Fruit fly (Drosophila melanogaster) whole organism, embryonic: ENCODE results near the gene CG8641.
A peak's percentile ranks its signal among the peaks of the same experiment; 100 is the strongest.

Experiments
- ATbp ChIP-seq: fragments of 200-800 bp; sonication (Bioruptor generic); optimal IDR thresholded peaks from 2 replicates; lab custom pipeline; 2017; ENCODE audit warnings: missing biosample characterization, mild to moderate bottlenecking, missing genetic modification characterization, missing genetic modification reagents
- Adf1 ChIP-seq: fragments of 200-800 bp; sonication (Bioruptor generic); IDR thresholded peaks from 2 replicates; pipeline ENCODE4 v1.3.6; 2022; ENCODE audit warnings: missing biosample characterization, missing genetic modification characterization
- Antp ChIP-seq: fragments of 200-800 bp; sonication (Bioruptor generic); optimal IDR thresholded peaks from 3 replicates; lab custom pipeline; 2016; ENCODE audit warnings: missing biosample characterization, missing genetic modification characterization
- B-H2 ChIP-seq: fragments of 200-800 bp; sonication (Bioruptor generic); optimal IDR thresholded peaks from 2 replicates; lab custom pipeline; 2018; ENCODE audit warnings: missing biosample characterization, mild to moderate bottlenecking, missing genetic modification characterization
- CG10321 ChIP-seq: fragments of 200-800 bp; sonication (Bioruptor generic); IDR thresholded peaks from 2 replicates; pipeline ENCODE4 v1.3.6; 2022; ENCODE audit warnings: missing biosample characterization, missing genetic modification characterization
- CG10979 ChIP-seq: fragments of 200-800 bp; sonication (Bioruptor generic); optimal IDR thresholded peaks from 2 replicates; lab custom pipeline; 2018; ENCODE audit warnings: missing biosample characterization, mild to moderate bottlenecking, missing genetic modification characterization, moderate library complexity
- CG13424 ChIP-seq: fragments of 200-800 bp; sonication (Bioruptor generic); optimal IDR thresholded peaks from 2 replicates; lab custom pipeline; 2019; ENCODE audit warnings: missing biosample characterization, mild to moderate bottlenecking, missing genetic modification characterization, moderate library complexity
- CG14710 ChIP-seq: fragments of 200-800 bp; sonication (Bioruptor generic); optimal IDR thresholded peaks from 3 replicates; lab custom pipeline; 2019; ENCODE audit warnings: missing biosample characterization, mild to moderate bottlenecking, missing genetic modification characterization, moderate library complexity
- CG1603 ChIP-seq: fragments of 200-800 bp; sonication (Bioruptor generic); optimal IDR thresholded peaks from 2 replicates; lab custom pipeline; 2019; ENCODE audit warnings: missing biosample characterization, mild to moderate bottlenecking, missing genetic modification characterization, moderate library complexity
- CG1647 ChIP-seq: fragments of 200-800 bp; sonication (Bioruptor generic); optimal IDR thresholded peaks from 3 replicates; lab custom pipeline; 2016; ENCODE audit warnings: missing biosample characterization, missing genetic modification characterization
- CG17359 ChIP-seq: fragments of 200-800 bp; sonication (Bioruptor generic); optimal IDR thresholded peaks from 3 replicates; lab custom pipeline; 2018; ENCODE audit warnings: missing biosample characterization, mild to moderate bottlenecking, missing genetic modification characterization, moderate library complexity
- CG17361 ChIP-seq: fragments of 200-800 bp; sonication (Bioruptor generic); IDR thresholded peaks from 3 replicates; pipeline ENCODE4 v1.3.6; 2022; ENCODE audit warnings: missing biosample characterization, missing genetic modification characterization
- CG18262 ChIP-seq: fragments of 200-800 bp; optimal IDR thresholded peaks from 3 replicates; lab custom pipeline; 2019; ENCODE audit warnings: missing biosample characterization, mild to moderate bottlenecking, missing genetic modification characterization, moderate library complexity
- CG2202 ChIP-seq: fragments of 200-800 bp; sonication (Bioruptor generic); optimal IDR thresholded peaks from 2 replicates; lab custom pipeline; 2018; ENCODE audit warnings: missing biosample characterization, mild to moderate bottlenecking, missing genetic modification characterization
- CG2678 ChIP-seq: fragments of 200-800 bp; sonication (Bioruptor generic); optimal IDR thresholded peaks from 3 replicates; lab custom pipeline; 2019; ENCODE audit warnings: missing biosample characterization, mild to moderate bottlenecking, missing genetic modification characterization, moderate library complexity
- CG30020 ChIP-seq: fragments of 200-800 bp; optimal IDR thresholded peaks from 2 replicates; lab custom pipeline; 2019; ENCODE audit warnings: missing biosample characterization, mild to moderate bottlenecking, missing genetic modification characterization, moderate library complexity
- CG31224 ChIP-seq: fragments of 200-800 bp; sonication (Bioruptor generic); IDR thresholded peaks from 2 replicates; pipeline ENCODE4 v1.3.6; 2022; ENCODE audit warnings: missing biosample characterization, missing genetic modification characterization
- CG31441 ChIP-seq: fragments of 200-800 bp; sonication (Bioruptor generic); IDR thresholded peaks from 2 replicates; pipeline ENCODE4 v1.3.6; 2022; ENCODE audit warnings: missing biosample characterization, missing genetic modification characterization
- CG5245 ChIP-seq: fragments of 200-800 bp; sonication (Bioruptor generic); optimal IDR thresholded peaks from 3 replicates; lab custom pipeline; 2016; ENCODE audit warnings: missing biosample characterization, missing genetic modification characterization
- CG6689 ChIP-seq: fragments of 200-800 bp; sonication (Bioruptor generic); IDR thresholded peaks from 2 replicates; pipeline ENCODE4 v1.3.6; 2022; ENCODE audit warnings: missing biosample characterization, missing genetic modification characterization
- CG7271 ChIP-seq: fragments of 200-800 bp; sonication (Bioruptor generic); optimal IDR thresholded peaks from 2 replicates; lab custom pipeline; 2018; ENCODE audit warnings: missing biosample characterization, mild to moderate bottlenecking, missing genetic modification characterization, moderate library complexity
- CG8359 ChIP-seq: fragments of 200-800 bp; sonication (Bioruptor generic); optimal IDR thresholded peaks from 2 replicates; lab custom pipeline; 2017; ENCODE audit warnings: missing biosample characterization, mild to moderate bottlenecking, missing genetic modification characterization, borderline replicate concordance
- D ChIP-seq, 2 experiments: fragments of 200-800 bp in 1 of 2; fragments of >200 bp in 1 of 2; sonication (Bioruptor generic) in 1 of 2; optimal IDR thresholded peaks; 2 replicates in 1 of 2; 3 replicates in 1 of 2; lab custom pipeline; 2017; ENCODE audit warnings: mild to moderate bottlenecking in 1 of 2, missing biosample characterization in 1 of 2, missing genetic modification characterization in 1 of 2, missing genetic modification reagents in 1 of 2
- Dip3 ChIP-seq: fragments of 200-800 bp; sonication (Bioruptor generic); optimal IDR thresholded peaks from 3 replicates; lab custom pipeline; 2016; ENCODE audit warnings: missing biosample characterization, missing genetic modification characterization
- Gsc ChIP-seq: fragments of 200-800 bp; sonication (Bioruptor generic); IDR thresholded peaks from 2 replicates; pipeline ENCODE4 v1.3.6; 2022; ENCODE audit warnings: missing biosample characterization, missing genetic modification characterization
- Hr3 ChIP-seq: fragments of 200-800 bp; sonication (Bioruptor generic); optimal IDR thresholded peaks from 3 replicates; lab custom pipeline; 2016; ENCODE audit warnings: missing biosample characterization, missing genetic modification characterization
- Hr51 ChIP-seq, 2 experiments: fragments of 200-800 bp; sonication (Bioruptor generic); optimal IDR thresholded peaks; 2 replicates in 1 of 2; 3 replicates in 1 of 2; lab custom pipeline; 2016 to 2018; ENCODE audit warnings: missing biosample characterization in 2 of 2, missing genetic modification characterization in 2 of 2, mild to moderate bottlenecking in 1 of 2, moderate library complexity in 1 of 2
- Oli ChIP-seq: fragments of 200-800 bp; sonication (Bioruptor generic); optimal IDR thresholded peaks from 2 replicates; lab custom pipeline; 2018; ENCODE audit warnings: missing biosample characterization, mild to moderate bottlenecking, missing genetic modification characterization, moderate library complexity
- PHDP ChIP-seq: fragments of 200-800 bp; sonication (Bioruptor generic); optimal IDR thresholded peaks from 3 replicates; lab custom pipeline; 2018; ENCODE audit warnings: missing biosample characterization, mild to moderate bottlenecking, missing genetic modification characterization, moderate library complexity
- Xrp1 ChIP-seq: fragments of 200-800 bp; sonication (Bioruptor generic); IDR thresholded peaks from 2 replicates; pipeline ENCODE4 v1.3.6; 2022; ENCODE audit warnings: missing biosample characterization, missing genetic modification characterization
- az2 ChIP-seq: fragments of 200-800 bp; sonication (Bioruptor generic); optimal IDR thresholded peaks from 3 replicates; lab custom pipeline; 2016; ENCODE audit warnings: missing biosample characterization, missing genetic modification characterization
- corto ChIP-seq: fragments of 200-800 bp; sonication (Bioruptor generic); optimal IDR thresholded peaks from 2 replicates; lab custom pipeline; 2016; ENCODE audit warnings: missing biosample characterization, mild to moderate bottlenecking, missing genetic modification characterization, moderate library complexity
- crc ChIP-seq: fragments of 200-800 bp; sonication (Bioruptor generic); optimal IDR thresholded peaks from 2 replicates; lab custom pipeline; 2016; ENCODE audit warnings: missing biosample characterization, missing genetic modification characterization
- dimm ChIP-seq: fragments of 200-800 bp; sonication (Bioruptor generic); IDR thresholded peaks from 2 replicates; pipeline ENCODE4 v1.3.6; 2022; ENCODE audit warnings: missing biosample characterization, missing genetic modification characterization
- dmrt99B ChIP-seq: fragments of 200-800 bp; sonication (Bioruptor generic); optimal IDR thresholded peaks from 2 replicates; lab custom pipeline; 2018; ENCODE audit warnings: missing biosample characterization, mild to moderate bottlenecking, missing genetic modification characterization, moderate library complexity
- esg ChIP-seq: fragments of 200-800 bp; sonication (Bioruptor generic); conservative IDR thresholded peaks from 2 replicates; pipeline ENCODE4 v1.3.6; 2022; ENCODE audit warnings: missing biosample characterization, missing genetic modification characterization
- gcm ChIP-seq: fragments of 200-800 bp; sonication (Bioruptor generic); optimal IDR thresholded peaks from 2 replicates; lab custom pipeline; 2019; ENCODE audit warnings: missing biosample characterization, mild to moderate bottlenecking, missing genetic modification characterization, moderate library complexity
- grau ChIP-seq: fragments of 200-800 bp; optimal IDR thresholded peaks from 3 replicates; lab custom pipeline; 2019; ENCODE audit warnings: missing biosample characterization, mild to moderate bottlenecking, missing genetic modification characterization, moderate library complexity
- ind ChIP-seq: fragments of 200-800 bp; sonication (Bioruptor generic); optimal IDR thresholded peaks from 3 replicates; lab custom pipeline; 2016; ENCODE audit warnings: missing biosample characterization, missing genetic modification characterization
- kni ChIP-seq: fragments of 200-800 bp; sonication (Bioruptor generic); optimal IDR thresholded peaks from 3 replicates; lab custom pipeline; 2017; ENCODE audit warnings: mild to moderate bottlenecking, missing biosample characterization, missing genetic modification reagents, missing genetic modification characterization
- onecut ChIP-seq: fragments of 200-800 bp; sonication (Bioruptor generic); IDR thresholded peaks from 2 replicates; pipeline ENCODE4 v1.3.6; 2022; ENCODE audit warnings: missing biosample characterization, missing genetic modification characterization
- pan ChIP-seq, 4 experiments: fragments of >200 bp in 3 of 4; fragments of 200-800 bp in 1 of 4; sonication (Bioruptor generic) in 1 of 4; optimal IDR thresholded peaks in 3 of 4; IDR thresholded peaks in 1 of 4; 2 replicates each; pipeline versions ENCODE4 v1.3.6 to Lab custom; 2017 to 2022; ENCODE audit warnings: missing biosample characterization in 2 of 4, missing genetic modification characterization in 2 of 4, mixed read lengths in 1 of 4
- phol ChIP-seq: fragments of 200-800 bp; sonication (Bioruptor generic); optimal IDR thresholded peaks from 3 replicates; lab custom pipeline; 2018; ENCODE audit warnings: missing biosample characterization, mild to moderate bottlenecking, missing genetic modification characterization, moderate library complexity
- tup ChIP-seq: fragments of 200-800 bp; sonication (Bioruptor generic); optimal IDR thresholded peaks from 2 replicates; lab custom pipeline; 2016; ENCODE audit warnings: missing biosample characterization, mild to moderate bottlenecking, missing genetic modification characterization, moderate library complexity
- unpg ChIP-seq: fragments of 200-800 bp; sonication (Bioruptor generic); optimal IDR thresholded peaks from 3 replicates; lab custom pipeline; 2018; ENCODE audit warnings: missing biosample characterization, mild to moderate bottlenecking, missing genetic modification characterization, moderate library complexity
- vnd ChIP-seq: fragments of 200-800 bp; sonication (Bioruptor generic); IDR thresholded peaks from 3 replicates; pipeline ENCODE4 v1.3.6; 2022; ENCODE audit warnings: missing biosample characterization, missing genetic modification characterization; ENCODE audit not compliant: partially characterized antibody
- zen ChIP-seq: fragments of 200-800 bp; sonication (Bioruptor generic); optimal IDR thresholded peaks from 3 replicates; lab custom pipeline; 2018; ENCODE audit warnings: missing biosample characterization, mild to moderate bottlenecking, missing genetic modification characterization, moderate library complexity

Gene CG8641

DNA sequence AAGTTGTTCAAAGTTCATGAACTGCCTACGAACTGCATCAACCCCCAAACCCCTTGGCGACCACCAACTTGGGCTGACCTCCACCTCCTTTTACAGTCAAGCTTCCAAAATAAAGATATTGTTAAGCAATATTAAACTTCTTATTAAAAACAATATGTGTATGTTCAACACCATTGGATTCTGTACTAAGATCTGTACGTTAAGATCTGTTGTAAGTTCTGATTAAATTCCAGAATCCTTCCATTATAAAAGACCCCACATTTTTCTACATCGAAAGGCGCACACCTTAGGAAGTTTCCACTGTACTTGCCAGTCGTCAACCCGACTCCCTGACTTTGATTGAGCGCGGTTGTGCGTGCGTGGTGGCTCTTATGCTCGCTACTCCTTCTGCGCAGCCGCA is 35.7 kb upstream of the CG8641 start (continued):
- TF ChIP-seq Dip3 (GFP tag; lab: Kevin White, UChicago) (no peak), CG31224 (GFP tag; lab: Robert Waterston, UW) (no peak)

dm6 chr3L:7105693-7106092 is 28.4 kb upstream of the CG8641 start:
- TF ChIP-seq unpg (GFP tag; lab: Kevin White, UChicago) (peak; percentile 5), CG8359 (GFP tag; lab: Kevin White, UChicago) (no peak), CG13424 (peak; percentile 12), vnd (GFP tag; lab: Robert Waterston, UW) (no peak), CG14710 (tag; lab: Kevin White, UChicago) (peak; percentile 3), Oli (tag; lab: Kevin White, UChicago) (peak; percentile 38), CG7271 (tag; lab: Kevin White, UChicago) (no peak), Adf1 (no peak), CG2202 (tag; lab: Kevin White, UChicago) (no peak), gcm (GFP tag; lab: Kevin White, UChicago) (no peak), D (optimal IDR thresholded peaks at IDR 0.05; lab: Kevin White, UChicago) (no peak), D (GFP tag; optimal IDR thresholded peaks at IDR 0.05; lab: Kevin White, UChicago) (peak; percentile 12), corto (GFP tag; lab: Kevin White, UChicago) (no peak), Hr3 (no peak), B-H2 (no peak), CG17359 (tag; lab: Kevin White, UChicago) (peak; percentile 18), CG5245 (no peak), phol (peak; percentile 26), PHDP (tag; lab: Kevin White, UChicago) (no peak), onecut (GFP tag; lab: Robert Waterston, UW) (no peak), CG1603 (peak; percentile 46), CG2678 (tag; lab: Kevin White, UChicago) (peak; percentile 47), CG17361 (GFP tag; lab: Robert Waterston, UW) (0 out of 3 replicates have a peak, but pooled peaks have one; percentile 32), Gsc (GFP tag; lab: Robert Waterston, UW) (no peak), tup (no peak), zen (no peak), dimm (GFP tag; lab: Robert Waterston, UW) (no peak), CG1647 (GFP tag; lab: Kevin White, UChicago) (no peak), CG31441 (GFP tag; lab: Robert Waterston, UW) (peak; percentile 43; the same call in 1 of the 2 replicates), grau (peak; percentile 17), kni (GFP tag; lab: Kevin White, UChicago) (no peak), esg (GFP tag; lab: Robert Waterston, UW) (no peak), CG30020 (tag; lab: Kevin White, UChicago) (no peak), CG10979 (tag; lab: Kevin White, UChicago) (peak; percentile 35), CG18262 (peak; percentile 25), pan (optimal IDR thresholded peaks at IDR 0.05; lab: Kevin White, UChicago) (no peak), pan (GFP tag; optimal IDR thresholded peaks at IDR 0.05 in 1 of 2, IDR thresholded peaks at IDR 0.05 in 1 of 2) (peak in 1 of 2 experiments; percentile 50), ATbp (peak; percentile 38), Xrp1 (GFP tag; lab: Robert Waterston, UW) (0 out of 2 replicates have a peak, but pooled peaks have one; percentile 13), az2 (GFP tag; lab: Kevin White, UChicago) (no peak), ind (GFP tag; lab: Kevin White, UChicago) (peak; percentile 13), Antp (GFP tag; lab: Kevin White, UChicago) (peak; percentile 12), dmrt99B (tag; lab: Kevin White, UChicago) (peak; percentile 50), Hr51 (GFP tag; optimal IDR thresholded peaks at IDR 0.05; lab: Kevin White, UChicago) (peak in 1 of 2 experiments; percentile 47), CG6689 (GFP tag; lab: Robert Waterston, UW) (0 out of 2 replicates have a peak, but pooled peaks have one; percentile 13), crc (GFP tag; lab: Kevin White, UChicago) (no peak), CG10321 (GFP tag; lab: Robert Waterston, UW) (no peak)
